Fruit fly (Drosophila melanogaster) whole organism, embryonic: ENCODE results near the gene CG31855.

Experiments used
- B-H2 ChIP-seq: fragments of 200-800 bp; sonication (Bioruptor generic); optimal IDR thresholded peaks from 2 replicates; lab custom pipeline; 2018; ENCODE audit warnings: missing biosample characterization, mild to moderate bottlenecking, missing genetic modification characterization
- CG10147 ChIP-seq: fragments of 200-800 bp; sonication (Bioruptor generic); optimal IDR thresholded peaks from 2 replicates; lab custom pipeline; 2019; ENCODE audit warnings: missing biosample characterization, mild to moderate bottlenecking, missing genetic modification characterization, moderate library complexity
- CG10543 ChIP-seq: fragments of 200-800 bp; sonication (Bioruptor generic); optimal IDR thresholded peaks from 3 replicates; lab custom pipeline; 2017; ENCODE audit warnings: missing biosample characterization, mild to moderate bottlenecking, missing genetic modification characterization, moderate library complexity
- CG10979 ChIP-seq: fragments of 200-800 bp; sonication (Bioruptor generic); optimal IDR thresholded peaks from 2 replicates; lab custom pipeline; 2018; ENCODE audit warnings: missing biosample characterization, mild to moderate bottlenecking, missing genetic modification characterization, moderate library complexity
- CG12659 ChIP-seq: fragments of 200-800 bp; sonication (Bioruptor generic); optimal IDR thresholded peaks from 3 replicates; lab custom pipeline; 2017; ENCODE audit warnings: mild to moderate bottlenecking, missing biosample characterization, missing genetic modification reagents, missing genetic modification characterization
- CG12769 ChIP-seq: fragments of 200-800 bp; sonication (Bioruptor generic); optimal IDR thresholded peaks from 2 replicates; lab custom pipeline; 2019; ENCODE audit warnings: missing biosample characterization, mild to moderate bottlenecking, missing genetic modification characterization, moderate library complexity
- CG15269 ChIP-seq: fragments of 200-800 bp; sonication (Bioruptor generic); optimal IDR thresholded peaks from 2 replicates; lab custom pipeline; 2018; ENCODE audit warnings: missing biosample characterization, mild to moderate bottlenecking, missing genetic modification characterization, moderate library complexity
- CG15514 ChIP-seq: fragments of 200-800 bp; sonication (Bioruptor generic); optimal IDR thresholded peaks from 3 replicates; lab custom pipeline; 2017; ENCODE audit warnings: missing biosample characterization, missing genetic modification characterization, mild to moderate bottlenecking, moderate library complexity, missing genetic modification reagents
- CG15601 ChIP-seq: fragments of 200-800 bp; sonication (Bioruptor generic); optimal IDR thresholded peaks from 3 replicates; lab custom pipeline; 2019; ENCODE audit warnings: missing biosample characterization, mild to moderate bottlenecking, missing genetic modification characterization, moderate library complexity
- CG17361 ChIP-seq: fragments of 200-800 bp; sonication (Bioruptor generic); IDR thresholded peaks from 3 replicates; pipeline ENCODE4 v1.3.6; 2022; ENCODE audit warnings: missing biosample characterization, missing genetic modification characterization
- CG17385 ChIP-seq: fragments of 200-800 bp; sonication (Bioruptor generic); optimal IDR thresholded peaks from 3 replicates; lab custom pipeline; 2018; ENCODE audit warnings: missing biosample characterization, mild to moderate bottlenecking, missing genetic modification characterization
- CG30020 ChIP-seq: fragments of 200-800 bp; optimal IDR thresholded peaks from 2 replicates; lab custom pipeline; 2019; ENCODE audit warnings: missing biosample characterization, mild to moderate bottlenecking, missing genetic modification characterization, moderate library complexity
- CG30403 ChIP-seq: fragments of 200-800 bp; sonication (Bioruptor generic); optimal IDR thresholded peaks from 3 replicates; lab custom pipeline; 2016; ENCODE audit warnings: missing biosample characterization, missing genetic modification characterization
- CG6813 ChIP-seq: fragments of 200-800 bp; sonication (Bioruptor generic); optimal IDR thresholded peaks from 2 replicates; lab custom pipeline; 2017; ENCODE audit warnings: missing biosample characterization, missing genetic modification characterization, mild to moderate bottlenecking, moderate library complexity, missing genetic modification reagents
- CG7963 ChIP-seq: fragments of 200-800 bp; sonication (Bioruptor generic); IDR thresholded peaks from 3 replicates; pipeline ENCODE4 v1.3.6; 2022; ENCODE audit warnings: missing biosample characterization, missing genetic modification characterization; ENCODE audit not compliant: partially characterized antibody
- CG9932 ChIP-seq: fragments of 200-800 bp; sonication (Bioruptor generic); IDR thresholded peaks from 2 replicates; pipeline ENCODE4 v1.3.6; 2022; ENCODE audit warnings: missing biosample characterization, missing genetic modification characterization
- CoRest ChIP-seq: fragments of 200-800 bp; sonication (Bioruptor generic); optimal IDR thresholded peaks from 3 replicates; lab custom pipeline; 2018; ENCODE audit warnings: missing biosample characterization, mild to moderate bottlenecking, missing genetic modification characterization, moderate library complexity
- Doc3 ChIP-seq: fragments of 200-800 bp; sonication (Bioruptor generic); IDR thresholded peaks from 3 replicates; pipeline ENCODE4 v1.3.6; 2022; ENCODE audit warnings: missing biosample characterization, missing genetic modification characterization; ENCODE audit not compliant: partially characterized antibody
- E2f2 ChIP-seq: fragments of 200-800 bp; sonication (Bioruptor generic); IDR thresholded peaks from 2 replicates; pipeline ENCODE4 v1.3.6; 2022; ENCODE audit warnings: missing biosample characterization, missing genetic modification characterization
- Hr51 ChIP-seq, 2 experiments: fragments of 200-800 bp; sonication (Bioruptor generic); optimal IDR thresholded peaks; 2 replicates in 1 of 2; 3 replicates in 1 of 2; lab custom pipeline; 2016 to 2018; ENCODE audit warnings: missing biosample characterization in 2 of 2, missing genetic modification characterization in 2 of 2, mild to moderate bottlenecking in 1 of 2, moderate library complexity in 1 of 2
- Mad ChIP-seq: fragments of 200-800 bp; sonication (Bioruptor generic); optimal IDR thresholded peaks from 2 replicates; lab custom pipeline; 2016; ENCODE audit warnings: missing biosample characterization, missing genetic modification characterization
- NC2β ChIP-seq: fragments of 200-800 bp; sonication (Bioruptor generic); optimal IDR thresholded peaks from 2 replicates; lab custom pipeline; 2016; ENCODE audit warnings: missing biosample characterization, missing genetic modification characterization
- Nf-YC ChIP-seq: fragments of 200-800 bp; optimal IDR thresholded peaks from 3 replicates; lab custom pipeline; 2019; ENCODE audit warnings: missing biosample characterization, mild to moderate bottlenecking, missing genetic modification characterization, moderate library complexity
- Sox102F ChIP-seq: fragments of 200-800 bp; sonication (Bioruptor generic); optimal IDR thresholded peaks from 2 replicates; lab custom pipeline; 2018; ENCODE audit warnings: missing biosample characterization, mild to moderate bottlenecking, missing genetic modification characterization, moderate library complexity
- Sry-β ChIP-seq: fragments of 200-800 bp; sonication (Bioruptor generic); optimal IDR thresholded peaks from 2 replicates; lab custom pipeline; 2018; ENCODE audit warnings: missing biosample characterization, mild to moderate bottlenecking, missing genetic modification characterization, moderate library complexity
- Ssrp ChIP-seq: fragments of 200-800 bp; sonication (Bioruptor generic); optimal IDR thresholded peaks from 2 replicates; lab custom pipeline; 2018; ENCODE audit warnings: missing biosample characterization, mild to moderate bottlenecking, missing genetic modification characterization, moderate library complexity
- az2 ChIP-seq: fragments of 200-800 bp; sonication (Bioruptor generic); optimal IDR thresholded peaks from 3 replicates; lab custom pipeline; 2016; ENCODE audit warnings: missing biosample characterization, missing genetic modification characterization
- chinmo ChIP-seq: fragments of 200-800 bp; sonication (Bioruptor generic); IDR thresholded peaks from 4 replicates; pipeline ENCODE4 v1.3.6; 2022; ENCODE audit warnings: missing biosample characterization, missing genetic modification characterization; ENCODE audit not compliant: partially characterized antibody
- crc ChIP-seq: fragments of 200-800 bp; sonication (Bioruptor generic); optimal IDR thresholded peaks from 2 replicates; lab custom pipeline; 2016; ENCODE audit warnings: missing biosample characterization, missing genetic modification characterization
- ems ChIP-seq: fragments of 200-800 bp; sonication (Bioruptor generic); optimal IDR thresholded peaks from 3 replicates; lab custom pipeline; 2016; ENCODE audit warnings: missing biosample characterization, missing genetic modification characterization
- gce ChIP-seq: fragments of 200-800 bp; sonication (Bioruptor generic); IDR thresholded peaks from 3 replicates; pipeline ENCODE4 v1.3.6; 2022; ENCODE audit warnings: missing biosample characterization, missing genetic modification characterization
- gem ChIP-seq: fragments of 200-800 bp; sonication (Bioruptor generic); optimal IDR thresholded peaks from 2 replicates; lab custom pipeline; 2019; ENCODE audit warnings: missing biosample characterization, mild to moderate bottlenecking, missing genetic modification characterization, moderate library complexity
- gfzf ChIP-seq: fragments of 200-800 bp; sonication (Bioruptor generic); optimal IDR thresholded peaks from 2 replicates; lab custom pipeline; 2016; ENCODE audit warnings: missing biosample characterization, mild to moderate bottlenecking, missing genetic modification characterization, moderate library complexity
- hkb ChIP-seq, 2 experiments: fragments of 200-800 bp in 1 of 2; fragments of >200 bp in 1 of 2; sonication (Bioruptor generic) in 1 of 2; IDR thresholded peaks in 1 of 2; optimal IDR thresholded peaks in 1 of 2; 2 replicates each; pipeline versions ENCODE4 v1.3.6 to Lab custom; 2017 to 2022; ENCODE audit warnings: missing biosample characterization in 1 of 2, missing genetic modification characterization in 1 of 2
- kni ChIP-seq: fragments of 200-800 bp; sonication (Bioruptor generic); optimal IDR thresholded peaks from 3 replicates; lab custom pipeline; 2017; ENCODE audit warnings: mild to moderate bottlenecking, missing biosample characterization, missing genetic modification reagents, missing genetic modification characterization
- lola ChIP-seq, 3 experiments: fragments of >200 bp in 2 of 3; fragments of 200-800 bp in 1 of 3; sonication (Bioruptor generic) in 1 of 3; optimal IDR thresholded peaks; 2 replicates each; lab custom pipeline; 2017 to 2019; ENCODE audit warnings: missing biosample characterization in 3 of 3, missing genetic modification characterization in 3 of 3, mild to moderate bottlenecking in 1 of 3, moderate library complexity in 1 of 3
- nerfin-2 ChIP-seq: fragments of 200-800 bp; sonication (Bioruptor generic); IDR thresholded peaks from 2 replicates; pipeline ENCODE4 v1.3.6; 2022; ENCODE audit warnings: missing biosample characterization, missing genetic modification characterization; ENCODE audit not compliant: partially characterized antibody
- pan ChIP-seq, 4 experiments: fragments of >200 bp in 3 of 4; fragments of 200-800 bp in 1 of 4; sonication (Bioruptor generic) in 1 of 4; optimal IDR thresholded peaks in 3 of 4; IDR thresholded peaks in 1 of 4; 2 replicates each; pipeline versions ENCODE4 v1.3.6 to Lab custom; 2017 to 2022; ENCODE audit warnings: missing biosample characterization in 2 of 4, missing genetic modification characterization in 2 of 4, mixed read lengths in 1 of 4
- pita ChIP-seq: fragments of 200-800 bp; sonication (Bioruptor generic); optimal IDR thresholded peaks from 2 replicates; lab custom pipeline; 2017; ENCODE audit warnings: missing biosample characterization, mild to moderate bottlenecking, missing genetic modification characterization
- pros ChIP-seq: fragments of 200-800 bp; sonication (Bioruptor generic); optimal IDR thresholded peaks from 3 replicates; lab custom pipeline; 2019; ENCODE audit warnings: missing biosample characterization, mild to moderate bottlenecking, missing genetic modification characterization, moderate library complexity
- sens ChIP-seq: fragments of 200-800 bp; sonication (Bioruptor generic); peaks from one replicate; lab custom pipeline; 2016; ENCODE audit warnings: missing biosample characterization, missing genetic modification characterization

Gene CG31855

dm6 chr2L:13367378-13367777 lies 1.6 kb upstream of the CG31855 start, which contains the start of gene Tap42 (continued):
- no peak for TF ChIP-seq CG6813 (GFP tag; lab: Kevin White, UChicago)
- TF ChIP-seq CG15269: peak; percentile 40
- TF ChIP-seq nerfin-2 (GFP tag; lab: Robert Waterston, UW): no peak
- no peak for TF ChIP-seq CG12769
- TF ChIP-seq CG9932 (GFP tag; lab: Robert Waterston, UW): peak; percentile 53
- TF ChIP-seq CG10147 (GFP tag; lab: Kevin White, UChicago): peak; percentile 0
- peak; percentile 26 for TF ChIP-seq Mad (GFP tag; lab: Kevin White, UChicago)
- TF ChIP-seq lola (GFP tag; optimal IDR thresholded peaks at IDR 0.05; lab: Kevin White, UChicago): peak in 1 of 3 experiments; percentile 20
- peak; percentile 20 for TF ChIP-seq az2 (GFP tag; lab: Kevin White, UChicago)
- TF ChIP-seq E2f2: peak; percentile 28
- TF ChIP-seq CG12659 (GFP tag; lab: Kevin White, UChicago): peak; percentile 53
- TF ChIP-seq ems: no peak
- peak; percentile 54 for TF ChIP-seq CG15514 (GFP tag; lab: Kevin White, UChicago)
- TF ChIP-seq CG10979 (tag; lab: Kevin White, UChicago): peak; percentile 29
- no peak for TF ChIP-seq crc (GFP tag; lab: Kevin White, UChicago)
- peak; percentile 51 for TF ChIP-seq gem (tag; lab: Kevin White, UChicago)
- TF ChIP-seq CG15601 (tag; lab: Kevin White, UChicago): peak; percentile 1
- peak; percentile 50 for TF ChIP-seq CoRest (tag; lab: Kevin White, UChicago)
- TF ChIP-seq CG30020: peak; percentile 16
- TF ChIP-seq sens: peak; percentile 61
- TF ChIP-seq pan (optimal IDR thresholded peaks at IDR 0.05; lab: Kevin White, UChicago): no peak
- no peak for TF ChIP-seq pan (GFP tag; optimal IDR thresholded peaks at IDR 0.05 in 1 of 2, IDR thresholded peaks at IDR 0.05 in 1 of 2)
- TF ChIP-seq CG10543 (GFP tag; lab: Kevin White, UChicago): peak; percentile 33
- no peak for TF ChIP-seq Doc3 (GFP tag; lab: Robert Waterston, UW)
- no peak for TF ChIP-seq hkb (optimal IDR thresholded peaks at IDR 0.05; lab: Kevin White, UChicago)
- peak; percentile 30; the same call in 1 of the 2 replicates for TF ChIP-seq hkb (GFP tag; IDR thresholded peaks at IDR 0.05; lab: Robert Waterston, UW)
- peak; percentile 79 for TF ChIP-seq Sry-β (GFP tag; lab: Kevin White, UChicago)
- no peak for TF ChIP-seq Sox102F
- no peak for TF ChIP-seq pros (GFP tag; lab: Kevin White, UChicago)
- TF ChIP-seq CG17361 (GFP tag; lab: Robert Waterston, UW): no peak
- peak; percentile 26 for TF ChIP-seq B-H2 (GFP tag; lab: Kevin White, UChicago)
- peak; percentile 20 for TF ChIP-seq gfzf
- TF ChIP-seq pita: no peak
- TF ChIP-seq chinmo: no peak
- TF ChIP-seq CG17385 (GFP tag; lab: Kevin White, UChicago): peak; percentile 3
- no peak for TF ChIP-seq gce (GFP tag; lab: Robert Waterston, UW)
- no peak for TF ChIP-seq kni
- peak; percentile 36 for TF ChIP-seq CG30403 (GFP tag; lab: Kevin White, UChicago)
- peak in 1 of 2 experiments; percentile 17 for TF ChIP-seq Hr51 (GFP tag; optimal IDR thresholded peaks at IDR 0.05; lab: Kevin White, UChicago)
- TF ChIP-seq Ssrp (tag; lab: Kevin White, UChicago): no peak
- TF ChIP-seq Nf-YC (tag; lab: Kevin White, UChicago): peak; percentile 34
- TF ChIP-seq CG7963 (GFP tag; lab: Robert Waterston, UW): no peak
- no peak for TF ChIP-seq NC2β (GFP tag; lab: Kevin White, UChicago)
